Fruit fly (Drosophila melanogaster) whole organism, embryonic: Measurements from ENCODE around the gene Obp73a.
A peak's percentile ranks its signal among the peaks of the same experiment; 100 is the strongest.

Experiments
- Ada2b ChIP-seq: fragments of 200-800 bp; sonication (Bioruptor generic); IDR thresholded peaks from 2 replicates; pipeline ENCODE4 v1.3.6; 2022; ENCODE audit warnings: missing biosample characterization, missing genetic modification characterization
- CG10209 ChIP-seq: fragments of 200-800 bp; sonication (Bioruptor generic); optimal IDR thresholded peaks from 3 replicates; lab custom pipeline; 2017; ENCODE audit warnings: missing biosample characterization, mild to moderate bottlenecking, missing genetic modification characterization, missing genetic modification reagents
- CG11696 ChIP-seq: fragments of 200-800 bp; sonication (Bioruptor generic); IDR thresholded peaks from 2 replicates; pipeline ENCODE4 v1.3.6; 2022; ENCODE audit warnings: missing biosample characterization, missing genetic modification characterization
- CG11723 ChIP-seq: fragments of 200-800 bp; sonication (Bioruptor generic); optimal IDR thresholded peaks from 2 replicates; lab custom pipeline; 2017; ENCODE audit warnings: missing biosample characterization, mild to moderate bottlenecking, missing genetic modification characterization
- CG12155 ChIP-seq: fragments of 200-800 bp; sonication (Bioruptor generic); optimal IDR thresholded peaks from 3 replicates; lab custom pipeline; 2016; ENCODE audit warnings: missing biosample characterization, missing genetic modification characterization
- CG12299 ChIP-seq: fragments of 200-800 bp; sonication (Bioruptor generic); optimal IDR thresholded peaks from 2 replicates; lab custom pipeline; 2018; ENCODE audit warnings: missing biosample characterization, mild to moderate bottlenecking, missing genetic modification characterization
- CG1233 ChIP-seq: fragments of 200-800 bp; sonication (Bioruptor generic); optimal IDR thresholded peaks from 4 replicates; lab custom pipeline; 2018; ENCODE audit warnings: missing biosample characterization, mild to moderate bottlenecking, missing genetic modification characterization
- CG13424 ChIP-seq: fragments of 200-800 bp; sonication (Bioruptor generic); optimal IDR thresholded peaks from 2 replicates; lab custom pipeline; 2019; ENCODE audit warnings: missing biosample characterization, mild to moderate bottlenecking, missing genetic modification characterization, moderate library complexity
- CG13775 ChIP-seq: fragments of 200-800 bp; sonication (Bioruptor generic); optimal IDR thresholded peaks from 3 replicates; lab custom pipeline; 2017; ENCODE audit warnings: missing biosample characterization, mild to moderate bottlenecking, missing genetic modification characterization
- CG16813 ChIP-seq: fragments of 200-800 bp; sonication (Bioruptor generic); IDR thresholded peaks from 3 replicates; pipeline ENCODE4 v1.3.6; 2022; ENCODE audit warnings: missing biosample characterization, missing genetic modification characterization; ENCODE audit not compliant: partially characterized antibody
- CG18764 ChIP-seq: fragments of 200-800 bp; sonication (Bioruptor generic); optimal IDR thresholded peaks from 3 replicates; lab custom pipeline; 2016; ENCODE audit warnings: missing biosample characterization, missing genetic modification characterization
- CG2199 ChIP-seq: fragments of 200-800 bp; sonication (Bioruptor generic); IDR thresholded peaks from 3 replicates; pipeline ENCODE4 v1.3.6; 2022; ENCODE audit warnings: missing biosample characterization, missing genetic modification characterization
- CG2202 ChIP-seq: fragments of 200-800 bp; sonication (Bioruptor generic); optimal IDR thresholded peaks from 2 replicates; lab custom pipeline; 2018; ENCODE audit warnings: missing biosample characterization, mild to moderate bottlenecking, missing genetic modification characterization
- CG2875 ChIP-seq: fragments of 200-800 bp; sonication (Bioruptor generic); optimal IDR thresholded peaks from 2 replicates; lab custom pipeline; 2017; ENCODE audit warnings: missing biosample characterization, mild to moderate bottlenecking, missing genetic modification characterization, missing genetic modification reagents
- CG30020 ChIP-seq: fragments of 200-800 bp; optimal IDR thresholded peaks from 2 replicates; lab custom pipeline; 2019; ENCODE audit warnings: missing biosample characterization, mild to moderate bottlenecking, missing genetic modification characterization, moderate library complexity
- CG3065 ChIP-seq: fragments of 200-800 bp; sonication (Bioruptor generic); optimal IDR thresholded peaks from 2 replicates; lab custom pipeline; 2016; ENCODE audit warnings: missing biosample characterization, missing genetic modification characterization
- CG32532 ChIP-seq: fragments of 200-800 bp; sonication (Bioruptor generic); IDR thresholded peaks from 2 replicates; pipeline ENCODE4 v1.3.6; 2022; ENCODE audit warnings: missing biosample characterization, missing genetic modification characterization
- CG34224 ChIP-seq: fragments of 200-800 bp; sonication (Bioruptor generic); IDR thresholded peaks from 3 replicates; pipeline ENCODE4 v1.3.6; 2022; ENCODE audit warnings: missing biosample characterization, missing genetic modification characterization; ENCODE audit not compliant: partially characterized antibody
- CG4360 ChIP-seq: fragments of 200-800 bp; sonication (Bioruptor generic); IDR thresholded peaks from 2 replicates; pipeline ENCODE4 v1.3.6; 2022; ENCODE audit warnings: missing biosample characterization, missing genetic modification characterization
- CG6654 ChIP-seq: fragments of 200-800 bp; sonication (Bioruptor generic); optimal IDR thresholded peaks from 2 replicates; lab custom pipeline; 2017; ENCODE audit warnings: missing biosample characterization, mild to moderate bottlenecking, missing genetic modification characterization
- CG8290 ChIP-seq, 3 experiments: fragments of 200-800 bp; sonication (Bioruptor generic); optimal IDR thresholded peaks; 2 replicates each; lab custom pipeline; 2016 to 2019; ENCODE audit warnings: missing biosample characterization in 3 of 3, missing genetic modification characterization in 3 of 3, mild to moderate bottlenecking in 2 of 3, moderate library complexity in 1 of 3
- CG8924 ChIP-seq: fragments of 200-800 bp; optimal IDR thresholded peaks from 3 replicates; lab custom pipeline; 2019; ENCODE audit warnings: missing biosample characterization, mild to moderate bottlenecking, missing genetic modification characterization, moderate library complexity
- Camta ChIP-seq: fragments of 200-800 bp; sonication (Bioruptor generic); optimal IDR thresholded peaks from 2 replicates; lab custom pipeline; 2016; ENCODE audit warnings: missing biosample characterization, missing genetic modification characterization
- D ChIP-seq, 2 experiments: fragments of 200-800 bp in 1 of 2; fragments of >200 bp in 1 of 2; sonication (Bioruptor generic) in 1 of 2; optimal IDR thresholded peaks; 2 replicates in 1 of 2; 3 replicates in 1 of 2; lab custom pipeline; 2017; ENCODE audit warnings: mild to moderate bottlenecking in 1 of 2, missing biosample characterization in 1 of 2, missing genetic modification characterization in 1 of 2, missing genetic modification reagents in 1 of 2
- Gug ChIP-seq: fragments of 200-800 bp; sonication (Bioruptor generic); IDR thresholded peaks from 4 replicates; pipeline ENCODE4 v1.3.6; 2022; ENCODE audit warnings: missing biosample characterization, missing genetic modification characterization
- HHEX ChIP-seq: fragments of 200-800 bp; sonication (Bioruptor generic); optimal IDR thresholded peaks from 3 replicates; lab custom pipeline; 2017; ENCODE audit warnings: missing biosample characterization, mild to moderate bottlenecking, missing genetic modification characterization, missing genetic modification reagents
- Hand ChIP-seq: fragments of 200-800 bp; sonication (Bioruptor generic); optimal IDR thresholded peaks from 2 replicates; lab custom pipeline; 2017; ENCODE audit warnings: mild to moderate bottlenecking, missing biosample characterization, missing genetic modification reagents, missing genetic modification characterization
- MTF-1 ChIP-seq: fragments of 200-800 bp; sonication (Bioruptor generic); optimal IDR thresholded peaks from 2 replicates; lab custom pipeline; 2018; ENCODE audit warnings: missing biosample characterization, mild to moderate bottlenecking, missing genetic modification characterization, borderline replicate concordance
- Optix ChIP-seq: fragments of 200-800 bp; sonication (Bioruptor generic); IDR thresholded peaks from 3 replicates; pipeline ENCODE4 v1.3.6; 2022; ENCODE audit warnings: missing biosample characterization, missing genetic modification characterization
- Sin3A ChIP-seq: fragments of >200 bp; optimal IDR thresholded peaks from 2 replicates; lab custom pipeline; 2018
- ap ChIP-seq: fragments of 200-800 bp; sonication (Bioruptor generic); IDR thresholded peaks from 2 replicates; pipeline ENCODE4 v1.3.6; 2022; ENCODE audit warnings: missing biosample characterization, missing genetic modification characterization
- ase ChIP-seq: fragments of 200-800 bp; sonication (Bioruptor generic); IDR thresholded peaks from 3 replicates; pipeline ENCODE4 v1.3.6; 2022; ENCODE audit warnings: missing biosample characterization, missing genetic modification characterization
- br ChIP-seq: fragments of >200 bp; optimal IDR thresholded peaks from 2 replicates; lab custom pipeline; 2017
- crc ChIP-seq: fragments of 200-800 bp; sonication (Bioruptor generic); optimal IDR thresholded peaks from 2 replicates; lab custom pipeline; 2016; ENCODE audit warnings: missing biosample characterization, missing genetic modification characterization
- crp ChIP-seq, 2 experiments: fragments of 200-800 bp; sonication (Bioruptor generic); optimal IDR thresholded peaks; 2 replicates in 1 of 2; 3 replicates in 1 of 2; lab custom pipeline; 2017; ENCODE audit warnings: missing biosample characterization in 2 of 2, missing genetic modification characterization in 2 of 2, mild to moderate bottlenecking in 1 of 2, moderate library complexity in 1 of 2
- gsb-n ChIP-seq: fragments of 200-800 bp; sonication (Bioruptor generic); optimal IDR thresholded peaks from 3 replicates; lab custom pipeline; 2018; ENCODE audit warnings: missing biosample characterization, mild to moderate bottlenecking, missing genetic modification characterization
- jigr1 ChIP-seq: fragments of 200-800 bp; sonication (Bioruptor generic); IDR thresholded peaks from 3 replicates; pipeline ENCODE4 v1.3.6; 2022; ENCODE audit warnings: missing biosample characterization, missing genetic modification characterization
- jing ChIP-seq: fragments of 200-800 bp; sonication (Bioruptor generic); optimal IDR thresholded peaks from 2 replicates; lab custom pipeline; 2018; ENCODE audit warnings: missing biosample characterization, mild to moderate bottlenecking, missing genetic modification characterization
- knrl ChIP-seq: fragments of 200-800 bp; sonication (Bioruptor generic); IDR thresholded peaks from 3 replicates; pipeline ENCODE4 v1.3.6; 2022; ENCODE audit warnings: missing biosample characterization, missing genetic modification characterization; ENCODE audit not compliant: partially characterized antibody
- lmd ChIP-seq: fragments of 200-800 bp; sonication (Bioruptor generic); IDR thresholded peaks from 2 replicates; pipeline ENCODE4 v1.3.6; 2022; ENCODE audit warnings: missing biosample characterization, missing genetic modification characterization
- pum ChIP-seq: fragments of 200-800 bp; sonication (Bioruptor generic); optimal IDR thresholded peaks from 2 replicates; lab custom pipeline; 2016; ENCODE audit warnings: missing biosample characterization, missing genetic modification characterization
- repo ChIP-seq: fragments of 200-800 bp; sonication (Bioruptor generic); optimal IDR thresholded peaks from 2 replicates; lab custom pipeline; 2016; ENCODE audit warnings: missing biosample characterization, missing genetic modification characterization
- run ChIP-seq: fragments of 200-800 bp; sonication (Bioruptor generic); optimal IDR thresholded peaks from 3 replicates; lab custom pipeline; 2018; ENCODE audit warnings: missing biosample characterization, mild to moderate bottlenecking, missing genetic modification characterization
- scrt ChIP-seq: fragments of 200-800 bp; sonication (Bioruptor generic); optimal IDR thresholded peaks from 2 replicates; lab custom pipeline; 2018; ENCODE audit warnings: missing biosample characterization, mild to moderate bottlenecking, missing genetic modification characterization, moderate library complexity
- slbo ChIP-seq: fragments of 200-800 bp; sonication (Bioruptor generic); IDR thresholded peaks from 2 replicates; pipeline ENCODE4 v1.3.6; 2022; ENCODE audit warnings: missing biosample characterization, missing genetic modification characterization
- so ChIP-seq: fragments of 200-800 bp; sonication (Bioruptor generic); IDR thresholded peaks from 3 replicates; pipeline ENCODE4 v1.3.6; 2022; ENCODE audit warnings: missing biosample characterization, missing genetic modification characterization
- tx ChIP-seq: fragments of 200-800 bp; sonication (Bioruptor generic); optimal IDR thresholded peaks from 2 replicates; lab custom pipeline; 2016; ENCODE audit warnings: missing biosample characterization, missing genetic modification characterization
- usp ChIP-seq: fragments of >200 bp; optimal IDR thresholded peaks from 2 replicates; lab custom pipeline; 2017; ENCODE audit warnings: missing biosample characterization, missing genetic modification characterization
- vnd ChIP-seq: fragments of 200-800 bp; sonication (Bioruptor generic); IDR thresholded peaks from 3 replicates; pipeline ENCODE4 v1.3.6; 2022; ENCODE audit warnings: missing biosample characterization, missing genetic modification characterization; ENCODE audit not compliant: partially characterized antibody
- zfh1 ChIP-seq: fragments of 200-800 bp; sonication (Bioruptor generic); IDR thresholded peaks from 3 replicates; pipeline ENCODE4 v1.3.6; 2022; ENCODE audit warnings: missing biosample characterization, missing genetic modification characterization

The Obp73a gene

dm6 chr3L:16915766-16916476, 28.2 kb upstream of the Obp73a start (continued):
- no peak for TF ChIP-seq tx
- no peak for TF ChIP-seq vnd (GFP tag; lab: Robert Waterston, UW)
- no peak for TF ChIP-seq crc (GFP tag; lab: Kevin White, UChicago)
- TF ChIP-seq CG18764 (GFP tag; lab: Kevin White, UChicago) = no peak
- TF ChIP-seq Ada2b = peak; percentile 42; the same call in 1 of the 2 replicates
- TF ChIP-seq CG30020 (tag; lab: Kevin White, UChicago) = no peak
- no peak for TF ChIP-seq ap (GFP tag; lab: Robert Waterston, UW)
- no peak for TF ChIP-seq CG3065 (GFP tag; lab: Kevin White, UChicago)
- TF ChIP-seq CG11696 (GFP tag; lab: Robert Waterston, UW) = no peak
- no peak for TF ChIP-seq CG13775
- TF ChIP-seq MTF-1 (GFP tag; lab: Kevin White, UChicago) = no peak
- TF ChIP-seq crp (GFP tag; optimal IDR thresholded peaks at IDR 0.05; lab: Kevin White, UChicago) = no peak
- no peak for TF ChIP-seq Optix (GFP tag; lab: Robert Waterston, UW)
- no peak for TF ChIP-seq CG34224
- no peak for TF ChIP-seq CG11723 (GFP tag; lab: Kevin White, UChicago)
- TF ChIP-seq repo (GFP tag; lab: Kevin White, UChicago) = no peak
- no peak for TF ChIP-seq CG32532 (GFP tag; lab: Robert Waterston, UW)
- no peak for TF ChIP-seq CG4360 (GFP tag; lab: Robert Waterston, UW)
- TF ChIP-seq jing (GFP tag; lab: Kevin White, UChicago) = no peak
- TF ChIP-seq pum (GFP tag; lab: Kevin White, UChicago) = no peak
- TF ChIP-seq D (optimal IDR thresholded peaks at IDR 0.05; lab: Kevin White, UChicago) = no peak
- TF ChIP-seq D (GFP tag; optimal IDR thresholded peaks at IDR 0.05; lab: Kevin White, UChicago) = peak; percentile 5
- TF ChIP-seq ase (GFP tag; lab: Robert Waterston, UW) = no peak
- no peak for TF ChIP-seq CG6654 (GFP tag; lab: Kevin White, UChicago)
- no peak for TF ChIP-seq CG2875
- no peak for TF ChIP-seq CG16813 (GFP tag; lab: Robert Waterston, UW)
- no peak for TF ChIP-seq run (tag; lab: Kevin White, UChicago)
- no peak for TF ChIP-seq CG12155 (GFP tag; lab: Kevin White, UChicago)
- no peak for TF ChIP-seq CG1233
- no peak for TF ChIP-seq usp (GFP tag; lab: Kevin White, UChicago)
- TF ChIP-seq CG12299 = no peak
- no peak for TF ChIP-seq CG2202 (tag; lab: Kevin White, UChicago)
- TF ChIP-seq knrl (GFP tag; lab: Robert Waterston, UW) = no peak
- TF ChIP-seq so = no peak
- TF ChIP-seq Sin3A (lab: Kevin White, UChicago) = no peak
- TF ChIP-seq slbo (GFP tag; lab: Robert Waterston, UW) = no peak
- TF ChIP-seq scrt = no peak
- TF ChIP-seq CG10209 = no peak
- TF ChIP-seq br (lab: Kevin White, UChicago) = no peak
- no peak for TF ChIP-seq CG8290 (GFP tag; optimal IDR thresholded peaks at IDR 0.05; lab: Kevin White, UChicago)
- TF ChIP-seq CG8290 (tag; optimal IDR thresholded peaks at IDR 0.05; lab: Kevin White, UChicago) = no peak
- no peak for TF ChIP-seq Hand (GFP tag; lab: Kevin White, UChicago)
- no peak for TF ChIP-seq zfh1 (GFP tag; lab: Robert Waterston, UW)
- TF ChIP-seq CG2199 = no peak
- no peak for TF ChIP-seq jigr1 (GFP tag; lab: Robert Waterston, UW)
- TF ChIP-seq Camta (GFP tag; lab: Kevin White, UChicago) = no peak
- TF ChIP-seq gsb-n (tag; lab: Kevin White, UChicago) = no peak
- TF ChIP-seq HHEX (GFP tag; lab: Kevin White, UChicago) = no peak
- no peak for TF ChIP-seq Gug
- no peak for TF ChIP-seq CG13424 (tag; lab: Kevin White, UChicago)
- TF ChIP-seq CG8924 (tag; lab: Kevin White, UChicago) = no peak
- TF ChIP-seq lmd = 0 out of 2 replicates have a peak, but pooled peaks have one; percentile 28
